Fruit fly (Drosophila melanogaster) whole organism, prepupa: ENCODE measurements around the gene CG32772.

Experiments used
- Blimp-1 ChIP-seq: fragments of 200-800 bp; sonication (Bioruptor generic); optimal IDR thresholded peaks from 3 replicates; lab custom pipeline; 2017; ENCODE audit warnings: missing biosample characterization, missing genetic modification characterization, mild to moderate bottlenecking, moderate library complexity, missing genetic modification reagents
- CG10669 ChIP-seq: fragments of 200-800 bp; sonication (Bioruptor generic); optimal IDR thresholded peaks from 3 replicates; lab custom pipeline; 2018; ENCODE audit warnings: missing biosample characterization, mild to moderate bottlenecking, missing genetic modification characterization, moderate library complexity
- CG11294 ChIP-seq: fragments of 200-800 bp; sonication (Bioruptor generic); IDR thresholded peaks from 2 replicates; pipeline ENCODE4 v1.3.6; 2022; ENCODE audit warnings: missing biosample characterization, missing genetic modification characterization
- CG11762 ChIP-seq: fragments of 200-800 bp; sonication (Bioruptor generic); optimal IDR thresholded peaks from 3 replicates; lab custom pipeline; 2016; ENCODE audit warnings: missing biosample characterization, missing genetic modification characterization; ENCODE audit not compliant: insufficient read depth
- CG11902 ChIP-seq: fragments of 200-800 bp; sonication (Bioruptor generic); optimal IDR thresholded peaks from 3 replicates; lab custom pipeline; 2016; ENCODE audit warnings: missing biosample characterization, missing genetic modification characterization
- CG15336 ChIP-seq: fragments of 200-800 bp; sonication (Bioruptor generic); IDR thresholded peaks from 2 replicates; pipeline ENCODE4 v1.3.6; 2022; ENCODE audit warnings: missing biosample characterization, missing genetic modification characterization
- CG1621 ChIP-seq: fragments of 200-800 bp; sonication (Bioruptor generic); optimal IDR thresholded peaks from 3 replicates; lab custom pipeline; 2018; ENCODE audit warnings: missing biosample characterization, mild to moderate bottlenecking, missing genetic modification characterization
- CG3032 ChIP-seq: fragments of 200-800 bp; optimal IDR thresholded peaks from 2 replicates; lab custom pipeline; 2019; ENCODE audit warnings: missing biosample characterization, mild to moderate bottlenecking, missing genetic modification characterization, moderate library complexity
- CG32006 ChIP-seq: fragments of 200-800 bp; sonication (Bioruptor generic); optimal IDR thresholded peaks from 3 replicates; lab custom pipeline; 2017; ENCODE audit warnings: missing biosample characterization, mild to moderate bottlenecking, missing genetic modification characterization
- CG34406 ChIP-seq: fragments of 200-800 bp; sonication (Bioruptor generic); optimal IDR thresholded peaks from 3 replicates; lab custom pipeline; 2016; ENCODE audit warnings: missing biosample characterization, missing genetic modification characterization
- CG3919 ChIP-seq: fragments of 200-800 bp; sonication (Bioruptor generic); optimal IDR thresholded peaks from 3 replicates; lab custom pipeline; 2016; ENCODE audit warnings: missing biosample characterization, missing genetic modification characterization
- CG4318 ChIP-seq: fragments of 200-800 bp; sonication (Bioruptor generic); optimal IDR thresholded peaks from 3 replicates; lab custom pipeline; 2017; ENCODE audit warnings: missing biosample characterization, mild to moderate bottlenecking, missing genetic modification characterization
- CG6163 ChIP-seq: fragments of 200-800 bp; sonication (Bioruptor generic); IDR thresholded peaks from 3 replicates; pipeline ENCODE4 v1.3.6; 2022; ENCODE audit warnings: missing biosample characterization, missing genetic modification characterization
- CG6276 ChIP-seq: fragments of 200-800 bp; sonication (Bioruptor generic); optimal IDR thresholded peaks from 2 replicates; lab custom pipeline; 2017; ENCODE audit warnings: missing biosample characterization, mild to moderate bottlenecking, missing genetic modification characterization
- CG6792 ChIP-seq: fragments of 200-800 bp; sonication (Bioruptor generic); optimal IDR thresholded peaks from 3 replicates; lab custom pipeline; 2016; ENCODE audit warnings: missing biosample characterization, missing genetic modification characterization
- CG6808 ChIP-seq: fragments of 200-800 bp; sonication (Bioruptor generic); optimal IDR thresholded peaks from 3 replicates; lab custom pipeline; 2017; ENCODE audit warnings: missing biosample characterization, missing genetic modification characterization, mild to moderate bottlenecking, moderate library complexity, missing genetic modification reagents
- CG6854 ChIP-seq: fragments of 200-800 bp; sonication (Bioruptor generic); optimal IDR thresholded peaks from 2 replicates; lab custom pipeline; 2017; ENCODE audit warnings: missing biosample characterization, mild to moderate bottlenecking, missing genetic modification characterization
- CG8632 ChIP-seq: fragments of 200-800 bp; sonication (Bioruptor generic); optimal IDR thresholded peaks from 3 replicates; lab custom pipeline; 2016; ENCODE audit warnings: missing biosample characterization, missing genetic modification characterization
- CG9139 ChIP-seq: fragments of 200-800 bp; sonication (Bioruptor generic); optimal IDR thresholded peaks from 3 replicates; lab custom pipeline; 2017; ENCODE audit warnings: missing biosample characterization, mild to moderate bottlenecking, missing genetic modification characterization
- Eip75B ChIP-seq: fragments of 200-800 bp; sonication (Bioruptor generic); optimal IDR thresholded peaks from 3 replicates; lab custom pipeline; 2016; ENCODE audit warnings: missing biosample characterization, missing genetic modification characterization
- Eip78C ChIP-seq: fragments of 200-800 bp; sonication (Bioruptor generic); peaks from one replicate; lab custom pipeline; 2016; ENCODE audit warnings: missing biosample characterization, missing genetic modification characterization
- Ets21C ChIP-seq: fragments of 200-800 bp; sonication (Bioruptor generic); optimal IDR thresholded peaks from 3 replicates; lab custom pipeline; 2016; ENCODE audit warnings: missing biosample characterization, missing genetic modification characterization
- Ets96B ChIP-seq: fragments of 200-800 bp; optimal IDR thresholded peaks from 2 replicates; lab custom pipeline; 2019; ENCODE audit warnings: missing biosample characterization, mild to moderate bottlenecking, missing genetic modification characterization, moderate library complexity
- Gug ChIP-seq: fragments of 200-800 bp; sonication (Bioruptor generic); IDR thresholded peaks from 2 replicates; pipeline ENCODE4 v1.3.6; 2022; ENCODE audit warnings: missing biosample characterization, missing genetic modification characterization
- Hr38 ChIP-seq: sonication (Bioruptor generic); optimal IDR thresholded peaks from 2 replicates; lab custom pipeline; 2016; ENCODE audit warnings: missing biosample characterization, missing genetic modification characterization
- Hr4 ChIP-seq: fragments of 200-800 bp; sonication (Bioruptor generic); optimal IDR thresholded peaks from 3 replicates; lab custom pipeline; 2016; ENCODE audit warnings: missing biosample characterization, missing genetic modification characterization
- Lpt ChIP-seq: fragments of 200-800 bp; sonication (Bioruptor generic); optimal IDR thresholded peaks from 3 replicates; lab custom pipeline; 2016; ENCODE audit warnings: missing biosample characterization, missing genetic modification characterization
- Met ChIP-seq: fragments of 200-800 bp; sonication (Bioruptor generic); optimal IDR thresholded peaks from 3 replicates; lab custom pipeline; 2016; ENCODE audit warnings: missing biosample characterization, missing genetic modification characterization
- OdsH ChIP-seq: fragments of 200-800 bp; sonication (Bioruptor generic); optimal IDR thresholded peaks from 3 replicates; lab custom pipeline; 2016; ENCODE audit warnings: missing biosample characterization, missing genetic modification characterization
- Smox ChIP-seq: fragments of 200-800 bp; sonication (Bioruptor generic); optimal IDR thresholded peaks from 3 replicates; lab custom pipeline; 2016; ENCODE audit warnings: missing biosample characterization, missing genetic modification characterization
- Sox102F ChIP-seq: fragments of 200-800 bp; sonication (Bioruptor generic); optimal IDR thresholded peaks from 2 replicates; lab custom pipeline; 2016; ENCODE audit warnings: missing biosample characterization, mild to moderate bottlenecking, missing genetic modification characterization
- Sox14 ChIP-seq: fragments of 200-800 bp; sonication (Bioruptor generic); optimal IDR thresholded peaks from 3 replicates; lab custom pipeline; 2016; ENCODE audit warnings: missing biosample characterization, missing genetic modification characterization
- Sox15 ChIP-seq: fragments of 200-800 bp; sonication (Bioruptor generic); optimal IDR thresholded peaks from 3 replicates; lab custom pipeline; 2016; ENCODE audit warnings: missing biosample characterization, missing genetic modification characterization
- acj6 ChIP-seq: fragments of 200-800 bp; sonication (Bioruptor generic); optimal IDR thresholded peaks from 3 replicates; lab custom pipeline; 2016; ENCODE audit warnings: missing biosample characterization, missing genetic modification characterization
- cyc ChIP-seq: fragments of 200-800 bp; sonication (Bioruptor generic); optimal IDR thresholded peaks from 3 replicates; lab custom pipeline; 2016; ENCODE audit warnings: missing biosample characterization, missing genetic modification characterization
- dac ChIP-seq: fragments of 200-800 bp; sonication (Bioruptor generic); optimal IDR thresholded peaks from 2 replicates; lab custom pipeline; 2017; ENCODE audit warnings: missing biosample characterization, mild to moderate bottlenecking, missing genetic modification characterization
- dsx ChIP-seq: fragments of 200-800 bp; optimal IDR thresholded peaks from 3 replicates; lab custom pipeline; 2019; ENCODE audit warnings: missing biosample characterization, mild to moderate bottlenecking, missing genetic modification characterization, moderate library complexity; ENCODE audit not compliant: poor library complexity, severe bottlenecking
- eg ChIP-seq: fragments of 200-800 bp; sonication (Bioruptor generic); IDR thresholded peaks from 3 replicates; pipeline ENCODE4 v1.3.6; 2022; ENCODE audit warnings: missing biosample characterization, missing genetic modification characterization
- esn ChIP-seq: fragments of 200-800 bp; sonication (Bioruptor generic); optimal IDR thresholded peaks from 2 replicates; lab custom pipeline; 2016; ENCODE audit warnings: missing biosample characterization, mild to moderate bottlenecking, missing genetic modification characterization, moderate library complexity
- fd59A ChIP-seq: fragments of 200-800 bp; sonication (Bioruptor generic); optimal IDR thresholded peaks from 2 replicates; lab custom pipeline; 2017; ENCODE audit warnings: missing biosample characterization, mild to moderate bottlenecking, missing genetic modification characterization, missing genetic modification reagents
- fd85E ChIP-seq: fragments of 200-800 bp; sonication (Bioruptor generic); optimal IDR thresholded peaks from 3 replicates; lab custom pipeline; 2016; ENCODE audit warnings: missing biosample characterization, missing genetic modification characterization
- fkh ChIP-seq: fragments of 200-800 bp; sonication (Bioruptor generic); optimal IDR thresholded peaks from 3 replicates; lab custom pipeline; 2017; ENCODE audit warnings: missing biosample characterization, mild to moderate bottlenecking, missing genetic modification characterization, moderate library complexity
- lz ChIP-seq: fragments of 200-800 bp; sonication (Bioruptor generic); optimal IDR thresholded peaks from 3 replicates; lab custom pipeline; 2016; ENCODE audit warnings: missing biosample characterization, missing genetic modification characterization
- net ChIP-seq: fragments of 200-800 bp; sonication (Bioruptor generic); optimal IDR thresholded peaks from 3 replicates; lab custom pipeline; 2016; ENCODE audit warnings: missing biosample characterization, missing genetic modification characterization
- pdm3 ChIP-seq: fragments of 200-800 bp; sonication (Bioruptor generic); optimal IDR thresholded peaks from 3 replicates; lab custom pipeline; 2016; ENCODE audit warnings: missing biosample characterization, missing genetic modification characterization
- salr ChIP-seq, 2 experiments: fragments of 200-800 bp; sonication (Bioruptor generic); optimal IDR thresholded peaks; 3 replicates each; lab custom pipeline; 2016 to 2018; ENCODE audit warnings: missing biosample characterization in 2 of 2, missing genetic modification characterization in 2 of 2, mild to moderate bottlenecking in 1 of 2
- spab ChIP-seq: fragments of 200-800 bp; sonication (Bioruptor generic); optimal IDR thresholded peaks from 2 replicates; lab custom pipeline; 2017; ENCODE audit warnings: missing biosample characterization, mild to moderate bottlenecking, missing genetic modification characterization, missing genetic modification reagents
- ss ChIP-seq, 2 experiments: fragments of 200-800 bp; sonication (Bioruptor generic); optimal IDR thresholded peaks; 2 replicates in 1 of 2; 3 replicates in 1 of 2; lab custom pipeline; 2017 to 2018; ENCODE audit warnings: mild to moderate bottlenecking in 2 of 2, missing biosample characterization in 2 of 2, missing genetic modification characterization in 2 of 2, moderate library complexity in 1 of 2
- svp ChIP-seq: fragments of 200-800 bp; sonication (Bioruptor generic); peaks from one replicate; lab custom pipeline; 2016; ENCODE audit warnings: missing biosample characterization, missing genetic modification characterization
- topi ChIP-seq: fragments of 200-800 bp; sonication (Bioruptor generic); optimal IDR thresholded peaks from 3 replicates; lab custom pipeline; 2016; ENCODE audit warnings: missing biosample characterization, missing genetic modification characterization
- vri ChIP-seq: fragments of 200-800 bp; sonication (Bioruptor generic); optimal IDR thresholded peaks from 3 replicates; lab custom pipeline; 2016; ENCODE audit warnings: missing biosample characterization, mild to moderate bottlenecking, missing genetic modification characterization

The CG32772 gene

dm6 chrX:4908926-4909432 lies at the start of gene CG32772:
Gene CG32772 (plus strand): TSS chrX:4909102.
- TF ChIP-seq acj6 (GFP tag; lab: Kevin White, UChicago) (peak; percentile 90), CG4318 (GFP tag; lab: Kevin White, UChicago) (peak; percentile 74), Ets21C (GFP tag; lab: Kevin White, UChicago) (peak; percentile 20), Ets96B (peak; percentile 96), dsx (peak; percentile 95), esn (GFP tag; lab: Kevin White, UChicago) (peak; percentile 91), ss (GFP tag; optimal IDR thresholded peaks at IDR 0.05; lab: Kevin White, UChicago) (peak; percentile 100), CG10669 (GFP tag; lab: Kevin White, UChicago) (peak; percentile 99), Sox15 (GFP tag; lab: Kevin White, UChicago) (peak; percentile 54), Eip78C (GFP tag; lab: Kevin White, UChicago) (peak; percentile 99), salr (GFP tag; optimal IDR thresholded peaks at IDR 0.05; lab: Kevin White, UChicago) (peak; percentile 97 to 99), svp (peak; percentile 87), CG3919 (GFP tag; lab: Kevin White, UChicago) (peak; percentile 97), CG6163 (GFP tag; lab: Robert Waterston, UW) (peak; percentile 99), fd85E (GFP tag; lab: Kevin White, UChicago) (peak; percentile 93), CG15336 (GFP tag; lab: Robert Waterston, UW) (peak; percentile 95), CG34406 (GFP tag; lab: Kevin White, UChicago) (peak; percentile 99), pdm3 (peak; percentile 97), Sox102F (GFP tag; lab: Kevin White, UChicago) (peak; percentile 97), Sox14 (GFP tag; lab: Kevin White, UChicago) (peak; percentile 89), Gug (GFP tag; lab: Robert Waterston, UW) (peak; percentile 92), CG3032 (tag; lab: Kevin White, UChicago) (peak; percentile 97), Lpt (GFP tag; lab: Kevin White, UChicago) (peak; percentile 98), Hr38 (GFP tag; lab: Kevin White, UChicago) (peak; percentile 48), Eip75B (GFP tag; lab: Kevin White, UChicago) (peak; percentile 98), OdsH (GFP tag; lab: Kevin White, UChicago) (peak; percentile 91), CG9139 (GFP tag; lab: Kevin White, UChicago) (peak; percentile 100), Blimp-1 (GFP tag; lab: Kevin White, UChicago) (peak; percentile 88), lz (GFP tag; lab: Kevin White, UChicago) (peak; percentile 86), Smox (GFP tag; lab: Kevin White, UChicago) (peak; percentile 87), CG6854 (GFP tag; lab: Kevin White, UChicago) (peak; percentile 99), CG6276 (GFP tag; lab: Kevin White, UChicago) (peak; percentile 99), eg (GFP tag; lab: Robert Waterston, UW) (peak; percentile 99), CG1621 (tag; lab: Kevin White, UChicago) (peak; percentile 99), CG32006 (GFP tag; lab: Kevin White, UChicago) (peak; percentile 89), dac (peak; percentile 99), net (peak; percentile 99), spab (GFP tag; lab: Kevin White, UChicago) (peak; percentile 99), Met (GFP tag; lab: Kevin White, UChicago) (peak; percentile 87), cyc (GFP tag; lab: Kevin White, UChicago) (peak; percentile 82), CG11294 (peak; percentile 83), CG6808 (GFP tag; lab: Kevin White, UChicago) (peak; percentile 99), topi (peak; percentile 94), fd59A (peak; percentile 95), Hr4 (GFP tag; lab: Kevin White, UChicago) (peak; percentile 79), CG6792 (GFP tag; lab: Kevin White, UChicago) (peak; percentile 94), CG8632 (peak; percentile 99), vri (GFP tag; lab: Kevin White, UChicago) (peak; percentile 97), CG11762 (GFP tag; lab: Kevin White, UChicago) (peak; percentile 96), fkh (GFP tag; lab: Kevin White, UChicago) (peak; percentile 13), CG11902 (peak; percentile 63)
